Fruit fly (Drosophila melanogaster) whole organism, embryonic: ENCODE results near the gene CG10513.
A peak's percentile ranks its signal among the peaks of the same experiment; 100 is the strongest.

Experiments used
- Aef1 ChIP-seq: fragments of 200-800 bp; sonication (Bioruptor generic); IDR thresholded peaks from 3 replicates; pipeline ENCODE4 v1.3.6; 2022; ENCODE audit warnings: missing biosample characterization, missing genetic modification characterization
- CG12071 ChIP-seq: fragments of 200-800 bp; sonication (Bioruptor generic); optimal IDR thresholded peaks from 3 replicates; lab custom pipeline; 2018; ENCODE audit warnings: missing biosample characterization, mild to moderate bottlenecking, missing genetic modification characterization
- CG12219 ChIP-seq: fragments of 200-800 bp; sonication (Bioruptor generic); optimal IDR thresholded peaks from 3 replicates; lab custom pipeline; 2018; ENCODE audit warnings: missing biosample characterization, mild to moderate bottlenecking, missing genetic modification characterization
- CG13894 ChIP-seq: fragments of 200-800 bp; sonication (Bioruptor generic); optimal IDR thresholded peaks from 3 replicates; lab custom pipeline; 2018; ENCODE audit warnings: missing biosample characterization, mild to moderate bottlenecking, missing genetic modification characterization, moderate library complexity
- CG14710 ChIP-seq: fragments of 200-800 bp; sonication (Bioruptor generic); optimal IDR thresholded peaks from 3 replicates; lab custom pipeline; 2019; ENCODE audit warnings: missing biosample characterization, mild to moderate bottlenecking, missing genetic modification characterization, moderate library complexity
- CG15011 ChIP-seq: fragments of 200-800 bp; sonication (Bioruptor generic); optimal IDR thresholded peaks from 3 replicates; lab custom pipeline; 2018; ENCODE audit warnings: missing biosample characterization, mild to moderate bottlenecking, missing genetic modification characterization
- CG17361 ChIP-seq: fragments of 200-800 bp; sonication (Bioruptor generic); IDR thresholded peaks from 3 replicates; pipeline ENCODE4 v1.3.6; 2022; ENCODE audit warnings: missing biosample characterization, missing genetic modification characterization
- CG2116 ChIP-seq: fragments of 200-800 bp; sonication (Bioruptor generic); optimal IDR thresholded peaks from 3 replicates; lab custom pipeline; 2018; ENCODE audit warnings: missing biosample characterization, mild to moderate bottlenecking, missing genetic modification characterization
- CG2678 ChIP-seq: fragments of 200-800 bp; sonication (Bioruptor generic); optimal IDR thresholded peaks from 3 replicates; lab custom pipeline; 2019; ENCODE audit warnings: missing biosample characterization, mild to moderate bottlenecking, missing genetic modification characterization, moderate library complexity
- CG4820 ChIP-seq: fragments of 200-800 bp; sonication (Bioruptor generic); optimal IDR thresholded peaks from 3 replicates; lab custom pipeline; 2016; ENCODE audit warnings: missing biosample characterization, missing genetic modification characterization
- CG5180 ChIP-seq: fragments of 200-800 bp; sonication (Bioruptor generic); optimal IDR thresholded peaks from 3 replicates; lab custom pipeline; 2017; ENCODE audit warnings: missing biosample characterization, missing genetic modification characterization, mild to moderate bottlenecking, moderate library complexity, missing genetic modification reagents
- CG6254 ChIP-seq: fragments of 200-800 bp; sonication (Bioruptor generic); optimal IDR thresholded peaks from 3 replicates; lab custom pipeline; 2017; ENCODE audit warnings: mild to moderate bottlenecking, missing biosample characterization, missing genetic modification reagents, missing genetic modification characterization
- Doc2 ChIP-seq: fragments of 200-800 bp; sonication (Bioruptor generic); IDR thresholded peaks from 2 replicates; pipeline ENCODE4 v1.3.6; 2022; ENCODE audit warnings: missing biosample characterization, missing genetic modification characterization
- Ets65A ChIP-seq: fragments of 200-800 bp; sonication (Bioruptor generic); peaks from one replicate; lab custom pipeline; 2016; ENCODE audit warnings: missing biosample characterization, missing genetic modification characterization
- Ets97D ChIP-seq: fragments of 200-800 bp; sonication (Bioruptor generic); optimal IDR thresholded peaks from 3 replicates; lab custom pipeline; 2016; ENCODE audit warnings: missing biosample characterization, missing genetic modification characterization
- GATAe ChIP-seq: fragments of 200-800 bp; sonication (Bioruptor generic); conservative IDR thresholded peaks from 2 replicates; pipeline ENCODE4 v1.3.6; 2022; ENCODE audit warnings: missing biosample characterization, missing genetic modification characterization
- Lim3 ChIP-seq: fragments of 200-800 bp; sonication (Bioruptor generic); IDR thresholded peaks from 2 replicates; pipeline ENCODE4 v1.3.6; 2022; ENCODE audit warnings: missing biosample characterization, missing genetic modification characterization
- Lpt ChIP-seq: fragments of >200 bp; optimal IDR thresholded peaks from 2 replicates; lab custom pipeline; 2018; ENCODE audit warnings: missing biosample characterization, missing genetic modification characterization
- Max ChIP-seq: fragments of 200-800 bp; sonication (Bioruptor generic); optimal IDR thresholded peaks from 2 replicates; lab custom pipeline; 2016; ENCODE audit warnings: missing biosample characterization, mild to moderate bottlenecking, missing genetic modification characterization
- Med ChIP-seq: fragments of 200-800 bp; sonication (Bioruptor generic); peaks from one replicate; lab custom pipeline; 2016; ENCODE audit warnings: missing biosample characterization, missing genetic modification characterization, mild to moderate bottlenecking, inconsistent platforms, moderate library complexity
- Mrtf ChIP-seq: fragments of 200-800 bp; sonication (Bioruptor generic); IDR thresholded peaks from 3 replicates; pipeline ENCODE4 v1.3.6; 2022; ENCODE audit warnings: missing biosample characterization, missing genetic modification characterization
- Pdp1 ChIP-seq, 2 experiments: fragments of 200-800 bp; sonication (Bioruptor generic); optimal IDR thresholded peaks; 3 replicates each; lab custom pipeline; 2016; ENCODE audit warnings: missing biosample characterization in 2 of 2, missing genetic modification characterization in 2 of 2, mild to moderate bottlenecking in 1 of 2, moderate library complexity in 1 of 2
- Trl ChIP-seq, 3 experiments: fragments of >200 bp in 2 of 3; fragments of 200-800 bp in 1 of 3; sonication (Bioruptor generic) in 1 of 3; optimal IDR thresholded peaks; 2 replicates in 1 of 3; 3 replicates in 2 of 3; lab custom pipeline; 2016 to 2017; ENCODE audit warnings: missing biosample characterization in 1 of 3, missing genetic modification characterization in 1 of 3
- chn ChIP-seq: fragments of 200-800 bp; sonication (Bioruptor generic); optimal IDR thresholded peaks from 2 replicates; lab custom pipeline; 2016; ENCODE audit warnings: missing biosample characterization, missing genetic modification characterization
- ci ChIP-seq: fragments of 200-800 bp; sonication (Bioruptor generic); IDR thresholded peaks from 3 replicates; pipeline ENCODE4 v1.3.6; 2022; ENCODE audit warnings: missing biosample characterization, missing genetic modification characterization
- exex ChIP-seq: fragments of 200-800 bp; sonication (Bioruptor generic); optimal IDR thresholded peaks from 4 replicates; lab custom pipeline; 2018; ENCODE audit warnings: missing biosample characterization, mild to moderate bottlenecking, missing genetic modification characterization, moderate library complexity
- fd96Cb ChIP-seq: fragments of 200-800 bp; sonication (Bioruptor generic); optimal IDR thresholded peaks from 2 replicates; lab custom pipeline; 2018; ENCODE audit warnings: missing biosample characterization, mild to moderate bottlenecking, missing genetic modification characterization, moderate library complexity
- grn ChIP-seq: fragments of 200-800 bp; sonication (Bioruptor generic); optimal IDR thresholded peaks from 3 replicates; lab custom pipeline; 2017; ENCODE audit warnings: missing biosample characterization, missing genetic modification characterization
- gsb-n ChIP-seq: fragments of 200-800 bp; sonication (Bioruptor generic); optimal IDR thresholded peaks from 3 replicates; lab custom pipeline; 2018; ENCODE audit warnings: missing biosample characterization, mild to moderate bottlenecking, missing genetic modification characterization
- ken ChIP-seq: fragments of 200-800 bp; sonication (Bioruptor generic); IDR thresholded peaks from 3 replicates; pipeline ENCODE4 v1.3.6; 2022; ENCODE audit warnings: missing biosample characterization, missing genetic modification characterization
- knrl ChIP-seq: fragments of 200-800 bp; sonication (Bioruptor generic); IDR thresholded peaks from 3 replicates; pipeline ENCODE4 v1.3.6; 2022; ENCODE audit warnings: missing biosample characterization, missing genetic modification characterization; ENCODE audit not compliant: partially characterized antibody
- lab ChIP-seq: fragments of 200-800 bp; sonication (Bioruptor generic); optimal IDR thresholded peaks from 3 replicates; lab custom pipeline; 2017; ENCODE audit warnings: missing biosample characterization, missing genetic modification characterization, mild to moderate bottlenecking, moderate library complexity, missing genetic modification reagents
- mirr ChIP-seq: fragments of 200-800 bp; sonication (Bioruptor generic); optimal IDR thresholded peaks from 3 replicates; lab custom pipeline; 2018; ENCODE audit warnings: missing biosample characterization, mild to moderate bottlenecking, missing genetic modification characterization
- pb ChIP-seq: fragments of 200-800 bp; sonication (Bioruptor generic); optimal IDR thresholded peaks from 3 replicates; lab custom pipeline; 2016; ENCODE audit warnings: missing biosample characterization, missing genetic modification characterization
- phol ChIP-seq: fragments of 200-800 bp; sonication (Bioruptor generic); optimal IDR thresholded peaks from 3 replicates; lab custom pipeline; 2018; ENCODE audit warnings: missing biosample characterization, mild to moderate bottlenecking, missing genetic modification characterization, moderate library complexity
- psq ChIP-seq: fragments of 200-800 bp; sonication (Bioruptor generic); optimal IDR thresholded peaks from 2 replicates; lab custom pipeline; 2017; ENCODE audit warnings: missing biosample characterization, missing genetic modification characterization
- ro ChIP-seq: fragments of 200-800 bp; sonication (Bioruptor generic); IDR thresholded peaks from 2 replicates; pipeline ENCODE4 v1.3.6; 2022; ENCODE audit warnings: missing biosample characterization, missing genetic modification characterization
- sd ChIP-seq: fragments of 200-800 bp; sonication (Bioruptor generic); optimal IDR thresholded peaks from 3 replicates; lab custom pipeline; 2018; ENCODE audit warnings: missing biosample characterization, mild to moderate bottlenecking, missing genetic modification characterization, moderate library complexity
- sens ChIP-seq: fragments of 200-800 bp; sonication (Bioruptor generic); peaks from one replicate; lab custom pipeline; 2016; ENCODE audit warnings: missing biosample characterization, missing genetic modification characterization
- sug ChIP-seq: fragments of 200-800 bp; optimal IDR thresholded peaks from 2 replicates; lab custom pipeline; 2019; ENCODE audit warnings: missing biosample characterization, mild to moderate bottlenecking, missing genetic modification characterization, moderate library complexity
- trem ChIP-seq: fragments of 200-800 bp; optimal IDR thresholded peaks from 3 replicates; lab custom pipeline; 2019; ENCODE audit warnings: missing biosample characterization, mild to moderate bottlenecking, missing genetic modification characterization, moderate library complexity
- twi ChIP-seq: fragments of 200-800 bp; optimal IDR thresholded peaks from 2 replicates; lab custom pipeline; 2019; ENCODE audit warnings: missing biosample characterization, mild to moderate bottlenecking, missing genetic modification characterization, moderate library complexity

Gene CG10513

DNA sequence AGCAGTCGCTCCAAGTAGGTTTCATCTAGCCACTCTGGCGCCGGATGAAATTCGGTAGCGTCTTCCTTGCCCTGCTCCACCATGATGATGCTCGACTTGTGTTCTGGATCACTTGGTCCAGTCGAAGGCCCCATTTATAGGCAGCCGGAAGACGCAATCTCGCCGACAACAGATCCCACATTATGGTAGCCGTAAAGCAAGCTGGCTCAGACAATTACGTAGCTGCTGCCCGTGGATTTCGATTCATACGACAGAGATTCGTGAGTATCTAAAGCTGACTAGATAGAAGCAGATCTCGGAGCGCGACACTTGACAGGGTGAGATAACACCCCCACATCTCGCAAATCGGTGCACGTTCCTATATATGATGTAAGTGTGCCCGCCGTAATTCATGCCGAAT lies at the start of gene CG10513:
CG10513 (minus strand) TSS at position 101 of the 400 bp plus-strand sequence.
- no peak for TF ChIP-seq CG15011 (GFP tag; lab: Kevin White, UChicago)
- no peak for TF ChIP-seq Aef1 (GFP tag; lab: Robert Waterston, UW)
- peak; percentile 26 for TF ChIP-seq Ets65A (GFP tag; lab: Kevin White, UChicago)
- 0 out of 3 replicates have a peak, but pooled peaks have one; percentile 8 for TF ChIP-seq Mrtf

DNA sequence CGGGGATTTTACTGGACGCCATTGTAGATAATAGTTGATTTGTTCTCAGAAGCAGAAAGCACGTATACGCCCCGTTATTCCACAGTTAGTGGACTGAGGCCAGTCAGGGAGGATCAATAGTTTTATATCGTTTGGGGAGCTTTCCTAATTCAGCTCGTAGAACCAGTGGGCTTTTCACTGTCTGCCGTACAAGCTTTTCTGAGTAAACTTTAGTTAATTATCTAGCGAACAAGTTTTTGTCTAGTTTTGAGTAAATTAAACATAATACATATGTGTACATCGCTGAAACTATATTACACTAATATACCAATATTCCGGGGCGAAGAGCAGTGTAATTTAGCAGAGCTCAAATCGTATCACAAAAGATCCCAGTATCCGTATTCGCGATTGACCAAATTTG lies 45.6 kb upstream of the CG10513 start, which contains the start of gene CG10562:
CG10562 (minus strand) TSS at position 101 of the 400 bp plus-strand sequence.
- TF ChIP-seq exex (tag; lab: Kevin White, UChicago) (peak; percentile 20), Lpt (no peak)

DNA sequence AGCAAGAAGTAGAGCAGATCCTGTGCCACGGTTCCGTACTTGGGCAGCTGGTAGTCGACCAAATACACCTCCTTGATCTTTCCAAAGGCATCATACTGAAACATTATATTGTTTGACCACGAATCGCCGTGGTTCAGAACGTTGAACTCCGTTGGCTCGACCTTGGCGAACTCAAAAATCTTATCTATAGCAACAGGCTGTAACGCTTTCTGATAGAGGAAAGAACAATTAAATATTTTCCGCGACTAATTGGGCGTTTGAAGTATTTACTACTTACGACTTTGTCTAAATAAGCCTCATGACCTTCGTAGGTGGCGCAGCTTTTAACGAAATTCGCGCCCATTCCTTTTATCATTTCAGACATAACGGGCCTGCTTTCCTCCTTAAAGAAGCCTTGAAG lies 44.7 kb upstream of the CG10513 start:
- no peak for TF ChIP-seq CG6254 (GFP tag; lab: Kevin White, UChicago)
- peak; percentile 65 for TF ChIP-seq exex (tag; lab: Kevin White, UChicago)

DNA sequence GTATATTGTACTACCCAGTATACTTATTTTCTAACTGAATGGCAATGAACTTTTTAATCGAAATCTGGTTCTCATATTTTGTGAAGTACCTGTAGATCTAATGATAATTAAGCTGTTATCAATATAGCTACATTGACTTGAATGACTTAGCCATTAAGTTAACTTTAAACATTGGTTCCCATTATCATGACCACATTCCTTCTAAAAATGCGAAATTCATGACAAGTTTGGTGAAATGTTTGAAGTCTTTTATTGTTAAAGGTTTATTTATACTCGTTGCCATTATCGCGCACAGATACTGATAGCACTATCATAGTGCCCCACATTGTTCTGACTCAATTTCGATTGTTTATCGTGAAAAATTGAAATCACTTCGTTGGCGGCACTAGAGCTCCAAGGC lies 43.9 kb upstream of the CG10513 start:
- peak; percentile 33 for TF ChIP-seq Med (GFP tag; lab: Kevin White, UChicago)
- 0 out of 2 replicates have a peak, but pooled peaks have one; percentile 40 for TF ChIP-seq GATAe
- 0 out of 2 replicates have a peak, but pooled peaks have one; percentile 26 for TF ChIP-seq Lim3
- TF ChIP-seq fd96Cb (tag; lab: Kevin White, UChicago), result no peak
- no peak for TF ChIP-seq twi (tag; lab: Kevin White, UChicago)
- peak; percentile 86 for TF ChIP-seq sug (tag; lab: Kevin White, UChicago)
- peak; percentile 84 for TF ChIP-seq exex (tag; lab: Kevin White, UChicago)
- TF ChIP-seq mirr, result peak; percentile 36
- peak; percentile 69 for TF ChIP-seq grn (GFP tag; lab: Kevin White, UChicago)
- peak; percentile 14 for TF ChIP-seq lab (GFP tag; lab: Kevin White, UChicago)
- TF ChIP-seq Max, result no peak
- TF ChIP-seq Trl (optimal IDR thresholded peaks at IDR 0.05; lab: Kevin White, UChicago), result peak in 1 of 2 experiments; percentile 1
- TF ChIP-seq Trl (GFP tag; optimal IDR thresholded peaks at IDR 0.05; lab: Kevin White, UChicago), result no peak
- TF ChIP-seq sd (tag; lab: Kevin White, UChicago), result peak; percentile 91

DNA sequence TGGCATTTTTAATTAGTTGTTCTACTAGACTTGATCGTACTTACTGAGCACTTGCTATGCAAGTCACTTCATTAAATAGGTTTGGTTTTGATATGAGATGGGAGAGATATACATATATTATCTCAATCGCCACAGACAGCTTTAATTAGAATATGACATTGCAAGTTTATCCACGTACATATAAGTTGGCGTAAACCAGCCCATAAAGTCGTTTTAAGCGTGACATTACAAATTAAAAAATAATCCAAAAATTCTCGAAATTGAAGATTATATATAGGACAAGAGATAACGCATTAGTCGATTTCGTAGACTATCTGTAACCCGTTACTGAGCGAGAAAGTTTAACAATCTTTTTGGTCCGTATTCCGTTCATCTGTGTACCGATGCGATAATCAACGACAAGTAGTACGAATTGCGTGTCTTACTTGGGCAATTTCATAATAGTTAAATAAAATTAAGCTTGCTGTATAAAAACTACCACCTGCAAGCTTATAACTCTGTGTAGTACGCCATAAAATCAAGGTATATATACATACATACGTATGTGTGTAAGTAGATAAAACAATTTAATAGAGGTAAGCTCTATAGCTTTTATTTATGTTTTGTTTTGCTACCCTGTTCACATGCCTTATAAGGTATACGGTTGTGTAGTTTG lies 43.2 kb upstream of the CG10513 start, which contains the start of gene CG10560:
CG10560 (minus strand) TSS at position 51 of the 655 bp plus-strand sequence.
- no peak for TF ChIP-seq Ets97D (GFP tag; lab: Kevin White, UChicago)
- peak; percentile 43 for TF ChIP-seq CG2678 (tag; lab: Kevin White, UChicago)
- peak; percentile 20 for TF ChIP-seq CG12071 (GFP tag; lab: Kevin White, UChicago)
- TF ChIP-seq Pdp1 (GFP tag; optimal IDR thresholded peaks at IDR 0.05; lab: Kevin White, UChicago), result peak in 1 of 2 experiments; percentile 54
- no peak for TF ChIP-seq Doc2 (GFP tag; lab: Robert Waterston, UW)
- no peak for TF ChIP-seq ro
- TF ChIP-seq sug (tag; lab: Kevin White, UChicago), result peak; percentile 69
- no peak for TF ChIP-seq phol (tag; lab: Kevin White, UChicago)
- TF ChIP-seq sens (GFP tag; lab: Kevin White, UChicago), result no peak
- no peak for TF ChIP-seq CG15011 (GFP tag; lab: Kevin White, UChicago)
- no peak for TF ChIP-seq ken
- TF ChIP-seq psq (GFP tag; lab: Kevin White, UChicago), result no peak
- TF ChIP-seq CG5180 (GFP tag; lab: Kevin White, UChicago), result no peak
- peak; percentile 67 for TF ChIP-seq CG13894 (tag; lab: Kevin White, UChicago)
- TF ChIP-seq knrl, result no peak
- no peak for TF ChIP-seq CG12219 (GFP tag; lab: Kevin White, UChicago)
- TF ChIP-seq ci, result no peak
- no peak for TF ChIP-seq chn (GFP tag; lab: Kevin White, UChicago)
- no peak for TF ChIP-seq pb (GFP tag; lab: Kevin White, UChicago)
- TF ChIP-seq CG4820, result no peak
- no peak for TF ChIP-seq CG14710 (tag; lab: Kevin White, UChicago)
- no peak for TF ChIP-seq CG17361
- no peak for TF ChIP-seq trem (tag; lab: Kevin White, UChicago)
- no peak for TF ChIP-seq CG2116 (GFP tag; lab: Kevin White, UChicago)
- no peak for TF ChIP-seq gsb-n (tag; lab: Kevin White, UChicago)
